Worm (Caenorhabditis elegans): ENCODE measurements around the gene sad-1.

The sad-1 gene

ce11 chrX:13502282-13502681, 1.8 kb upstream of the sad-1 start:
- no peak for TF ChIP-seq blmp-1 (tag; optimal IDR thresholded peaks at IDR 0.05)
- no peak for TF ChIP-seq lsy-2 (tag; optimal IDR thresholded peaks at IDR 0.05)
- peak; percentile 22 for TF ChIP-seq mep-1 (tag; optimal IDR thresholded peaks at IDR 0.05)
- peak; percentile 68 for TF ChIP-seq ces-1 (GFP tag; optimal IDR thresholded peaks at IDR 0.05)
- peak; percentile 14 for TF ChIP-seq ztf-11 (tag; optimal IDR thresholded peaks at IDR 0.05)
- TF ChIP-seq nhr-2 (tag; optimal IDR thresholded peaks at IDR 0.05), result no peak
- TF ChIP-seq ham-2 (GFP tag; optimal IDR thresholded peaks at IDR 0.05), result no peak

ce11 chrX:13499923-13500322, 545 bp downstream of the sad-1 start:
- no peak for TF ChIP-seq lin-32 (GFP tag; optimal IDR thresholded peaks at IDR 0.05)
- TF ChIP-seq ces-1 (GFP tag; optimal IDR thresholded peaks at IDR 0.05), result peak; percentile 2

ce11 chrX:13499098-13499497, 1.4 kb downstream of the sad-1 start:
- TF ChIP-seq ces-1 (GFP tag; optimal IDR thresholded peaks at IDR 0.05) (peak; percentile 69), lsy-2 (tag; optimal IDR thresholded peaks at IDR 0.05) (no peak)

- TF ChIP-seq pha-4 (tag; optimal IDR thresholded peaks at IDR 0.05), result no peak
- TF ChIP-seq drap-1 (GFP tag; optimal IDR thresholded peaks at IDR 0.05), result no peak
- no peak for TF ChIP-seq ceh-43 (GFP tag; optimal IDR thresholded peaks at IDR 0.05)
- TF ChIP-seq unc-62 (GFP tag; optimal IDR thresholded peaks at IDR 0.05), result no peak
- TF ChIP-seq lin-32 (GFP tag; optimal IDR thresholded peaks at IDR 0.05), result no peak
- no peak for TF ChIP-seq sem-2 (GFP tag; optimal IDR thresholded peaks at IDR 0.05)
- no peak for TF ChIP-seq blmp-1 (tag; optimal IDR thresholded peaks at IDR 0.05)
- no peak for TF ChIP-seq nhr-2 (tag; optimal IDR thresholded peaks at IDR 0.05)
- no peak for TF ChIP-seq bed-3 (GFP tag; optimal IDR thresholded peaks at IDR 0.05)
- TF ChIP-seq mab-5 (tag; optimal IDR thresholded peaks at IDR 0.05), result no peak
- no peak for TF ChIP-seq ztf-11 (tag; optimal IDR thresholded peaks at IDR 0.05)
- no peak for TF ChIP-seq mep-1 (tag; optimal IDR thresholded peaks at IDR 0.05)
- TF ChIP-seq elt-3 (tag; optimal IDR thresholded peaks at IDR 0.05), result no peak
- TF ChIP-seq nhr-76 (tag; optimal IDR thresholded peaks at IDR 0.05), result no peak
These were observed 6.7 kb downstream of the sad-1 start for ce11 chrX:13493762-13494161.

ce11 chrX:13484813-13485212, 15.7 kb downstream of the sad-1 start, which contains the start of gene srd-51:
TSS of gene srd-51 (minus strand) at chrX:13484913.
- no peak for TF ChIP-seq ceh-43 (GFP tag; optimal IDR thresholded peaks at IDR 0.05)

ce11 chrX:13481704-13482103, 18.8 kb downstream of the sad-1 start, which contains the start of gene srd-50:
TSS of gene srd-50 (minus strand) at chrX:13481804.
- TF ChIP-seq sem-2 (GFP tag; optimal IDR thresholded peaks at IDR 0.05), result no peak
- no peak for TF ChIP-seq nhr-76 (tag; optimal IDR thresholded peaks at IDR 0.05)
- TF ChIP-seq nhr-2 (tag; optimal IDR thresholded peaks at IDR 0.05), result no peak
- TF ChIP-seq nhr-12 (tag; optimal IDR thresholded peaks at IDR 0.05), result no peak
- no peak for TF ChIP-seq flh-1 (GFP tag; optimal IDR thresholded peaks at IDR 0.05)
- no peak for TF ChIP-seq hlh-1 (tag; optimal IDR thresholded peaks at IDR 0.05)
- TF ChIP-seq cnd-1 (tag; optimal IDR thresholded peaks at IDR 0.05), result no peak
- no peak for TF ChIP-seq blmp-1 (tag; optimal IDR thresholded peaks at IDR 0.05)
- TF ChIP-seq ceh-43 (GFP tag; optimal IDR thresholded peaks at IDR 0.05), result no peak

ce11 chrX:13477356-13477755, 23.1 kb downstream of the sad-1 start, which contains the start of gene efn-3:
TSS of gene efn-3 (minus strand) at chrX:13477456.
- TF ChIP-seq sem-2 (GFP tag; optimal IDR thresholded peaks at IDR 0.05) (no peak), unc-39 (tag; optimal IDR thresholded peaks at IDR 0.05) (no peak), flh-1 (GFP tag; optimal IDR thresholded peaks at IDR 0.05) (no peak), ham-2 (GFP tag; optimal IDR thresholded peaks at IDR 0.05) (no peak), pha-4 (tag; optimal IDR thresholded peaks at IDR 0.05) (no peak), ztf-11 (tag; optimal IDR thresholded peaks at IDR 0.05) (no peak), cnd-1 (tag; optimal IDR thresholded peaks at IDR 0.05) (no peak), nhr-2 (tag; optimal IDR thresholded peaks at IDR 0.05) (no peak)

ce11 chrX:13471855-13472254, 28.6 kb downstream of the sad-1 start, which contains the start of gene tre-4:
TSS of gene tre-4 (plus strand) at chrX:13472155.
- TF ChIP-seq nhr-28 (tag; optimal IDR thresholded peaks at IDR 0.05) (no peak), mls-2 (tag; optimal IDR thresholded peaks at IDR 0.05) (no peak), nhr-2 (tag; optimal IDR thresholded peaks at IDR 0.05) (no peak), M03D4.4 (tag; optimal IDR thresholded peaks at IDR 0.05) (no peak), cnd-1 (tag; optimal IDR thresholded peaks at IDR 0.05) (no peak), blmp-1 (tag; optimal IDR thresholded peaks at IDR 0.05) (no peak), zip-8 (tag; optimal IDR thresholded peaks at IDR 0.05) (no peak), lin-32 (GFP tag; optimal IDR thresholded peaks at IDR 0.05) (no peak), hlh-1 (tag; optimal IDR thresholded peaks at IDR 0.05) (no peak), nhr-12 (tag; optimal IDR thresholded peaks at IDR 0.05) (no peak), drap-1 (GFP tag; optimal IDR thresholded peaks at IDR 0.05) (no peak), ceh-39 (tag; optimal IDR thresholded peaks at IDR 0.05) (no peak), tbx-8 (GFP tag; optimal IDR thresholded peaks at IDR 0.05) (no peak), nhr-76 (tag; optimal IDR thresholded peaks at IDR 0.05) (no peak), ztf-11 (tag; optimal IDR thresholded peaks at IDR 0.05) (no peak), bed-3 (GFP tag; optimal IDR thresholded peaks at IDR 0.05) (no peak), ces-1 (GFP tag; optimal IDR thresholded peaks at IDR 0.05) (no peak), mab-5 (tag; optimal IDR thresholded peaks at IDR 0.05) (no peak)
